Worm (Caenorhabditis elegans): Measurements from ENCODE around the gene str-47.

The str-47 gene

ce11 chrV:7631732-7632131 lies 13.8 kb upstream of the str-47 start, which contains the start of gene srd-25:
srd-25 (plus strand) TSS chrV:7632032.
- TF ChIP-seq dao-5 (tag; optimal IDR thresholded peaks at IDR 0.05), result no peak
- TF ChIP-seq him-1 (tag; optimal IDR thresholded peaks at IDR 0.05), result no peak
- no peak for TF ChIP-seq W03F9.2 (tag; optimal IDR thresholded peaks at IDR 0.05)

DNA sequence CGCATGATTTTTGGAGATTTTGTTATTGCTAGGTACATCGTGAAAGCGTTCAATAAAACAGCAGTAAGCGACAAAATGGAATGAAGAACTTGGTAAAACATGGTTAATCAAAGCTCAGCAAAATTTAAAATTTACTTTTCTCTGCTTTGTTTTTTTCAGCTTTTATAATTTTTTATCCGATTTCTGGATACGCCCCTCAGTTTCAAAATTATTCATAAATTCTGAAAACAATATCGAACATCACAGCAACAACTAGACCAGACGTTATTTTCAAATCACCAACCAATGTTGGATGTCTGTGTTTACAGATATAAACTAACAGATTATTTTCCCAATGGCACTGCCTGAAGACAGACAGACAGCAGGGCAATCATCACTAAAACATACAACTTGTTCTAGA lies 10.9 kb upstream of the str-47 start, which contains the start of gene srd-31:
srd-31 (minus strand) TSS at position 101 of the 400 bp plus-strand sequence.
- TF ChIP-seq W03F9.2 (tag; optimal IDR thresholded peaks at IDR 0.05), result no peak
- TF ChIP-seq him-1 (tag; optimal IDR thresholded peaks at IDR 0.05), result no peak
- no peak for TF ChIP-seq dao-5 (tag; optimal IDR thresholded peaks at IDR 0.05)

DNA sequence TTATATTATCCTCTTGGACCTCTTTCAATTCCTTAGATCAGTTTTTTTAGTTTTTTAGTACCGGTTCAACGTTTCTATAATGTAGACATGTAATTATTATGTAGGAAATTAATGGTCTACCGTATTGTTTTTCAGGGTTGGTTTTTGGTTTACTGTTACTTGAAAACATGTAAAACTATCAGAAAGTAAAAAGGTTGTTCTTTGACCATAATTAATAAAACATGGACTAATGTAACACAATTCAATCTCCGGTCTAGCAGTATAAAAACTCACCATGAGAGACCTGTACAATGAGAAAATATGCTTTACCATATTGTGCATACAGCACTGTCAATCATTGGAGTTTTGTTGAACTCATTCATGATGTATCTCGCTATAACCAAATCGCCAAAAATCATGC lies 10.1 kb upstream of the str-47 start, which contains the start of gene srd-29:
srd-29 (plus strand) TSS at position 301 of the 400 bp plus-strand sequence.
- TF ChIP-seq dao-5 (tag; optimal IDR thresholded peaks at IDR 0.05) (no peak), W03F9.2 (tag; optimal IDR thresholded peaks at IDR 0.05) (no peak), him-1 (tag; optimal IDR thresholded peaks at IDR 0.05) (no peak)

- TF ChIP-seq him-1 (tag; optimal IDR thresholded peaks at IDR 0.05) (no peak), dao-5 (tag; optimal IDR thresholded peaks at IDR 0.05) (no peak), W03F9.2 (tag; optimal IDR thresholded peaks at IDR 0.05) (no peak)
Measured at ce11 chrV:7637801-7638200, 7.8 kb upstream of the str-47 start, which contains the start of gene clec-45. clec-45 (plus strand) TSS chrV:7638101.

ce11 chrV:7639356-7639755 lies 6.2 kb upstream of the str-47 start:
- no peak for TF ChIP-seq W03F9.2 (tag; optimal IDR thresholded peaks at IDR 0.05)
- no peak for TF ChIP-seq dao-5 (tag; optimal IDR thresholded peaks at IDR 0.05)
- no peak for TF ChIP-seq him-1 (tag; optimal IDR thresholded peaks at IDR 0.05)

DNA sequence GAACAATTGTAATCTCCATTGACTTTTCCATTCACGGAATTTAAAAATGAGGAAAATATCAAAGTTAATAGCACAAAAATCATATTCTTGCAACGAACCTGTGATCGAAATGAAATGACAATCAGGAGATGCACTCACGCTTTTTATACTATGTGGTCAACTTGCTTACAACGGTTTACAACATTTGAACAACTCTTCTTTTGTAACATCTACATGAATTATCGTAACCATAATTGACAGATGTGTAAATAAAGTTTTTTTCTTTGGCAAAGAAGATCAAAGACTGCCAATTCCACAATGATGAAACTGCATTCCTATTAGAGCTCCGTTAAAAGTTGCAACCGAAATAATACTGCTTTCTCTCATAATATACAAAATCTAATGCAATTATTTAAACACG lies 5.8 kb upstream of the str-47 start, which contains the start of gene F07C4.10:
F07C4.10 (minus strand) TSS at position 101 of the 400 bp plus-strand sequence.
- TF ChIP-seq W03F9.2 (tag; optimal IDR thresholded peaks at IDR 0.05), result no peak
- TF ChIP-seq dao-5 (tag; optimal IDR thresholded peaks at IDR 0.05), result no peak
- no peak for TF ChIP-seq him-1 (tag; optimal IDR thresholded peaks at IDR 0.05)

DNA sequence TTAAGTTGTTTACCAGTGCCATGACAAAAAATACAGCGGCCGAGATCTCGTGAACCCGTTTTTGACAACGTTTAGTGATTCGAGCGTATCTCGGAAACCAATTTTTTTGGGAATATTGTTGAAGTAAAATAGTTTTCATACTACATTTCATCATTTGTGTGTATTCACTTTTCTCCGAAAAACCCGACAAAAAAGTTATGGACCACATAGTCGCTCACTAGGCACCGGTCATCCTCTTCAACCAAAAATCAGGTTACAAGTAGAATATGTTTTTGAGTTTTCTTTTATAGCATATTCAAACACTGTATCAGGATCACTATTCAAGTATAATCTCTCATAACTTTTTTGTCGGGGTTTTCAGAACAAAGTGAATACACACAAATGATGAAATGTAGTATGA lies 3.8 kb upstream of the str-47 start:
- TF ChIP-seq him-1 (tag; optimal IDR thresholded peaks at IDR 0.05), result no peak
- no peak for TF ChIP-seq dao-5 (tag; optimal IDR thresholded peaks at IDR 0.05)
- TF ChIP-seq W03F9.2 (tag; optimal IDR thresholded peaks at IDR 0.05), result no peak

DNA sequence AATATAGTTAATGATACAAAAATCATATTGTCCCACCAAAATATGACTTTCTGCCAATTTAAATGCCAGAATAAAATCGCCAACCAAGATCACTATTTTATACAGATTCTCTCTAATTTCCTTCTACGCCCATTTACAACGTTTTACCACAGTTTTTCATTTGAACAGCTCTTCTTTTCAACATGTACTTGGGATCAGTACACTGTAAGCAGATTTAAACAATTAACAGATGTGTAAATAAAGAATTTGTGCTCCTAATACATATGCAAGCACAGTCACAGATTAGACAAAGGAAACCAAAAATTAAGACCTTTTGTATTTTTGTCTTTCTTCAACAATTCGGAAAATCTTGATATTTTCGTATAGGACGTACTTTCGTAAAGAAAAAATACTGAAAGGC lies 2.1 kb upstream of the str-47 start, which contains the start of gene F07C4.11:
F07C4.11 (minus strand) TSS at position 101 of the 400 bp plus-strand sequence.
- TF ChIP-seq W03F9.2 (tag; optimal IDR thresholded peaks at IDR 0.05), result no peak
- TF ChIP-seq him-1 (tag; optimal IDR thresholded peaks at IDR 0.05), result no peak
- no peak for TF ChIP-seq dao-5 (tag; optimal IDR thresholded peaks at IDR 0.05)

DNA sequence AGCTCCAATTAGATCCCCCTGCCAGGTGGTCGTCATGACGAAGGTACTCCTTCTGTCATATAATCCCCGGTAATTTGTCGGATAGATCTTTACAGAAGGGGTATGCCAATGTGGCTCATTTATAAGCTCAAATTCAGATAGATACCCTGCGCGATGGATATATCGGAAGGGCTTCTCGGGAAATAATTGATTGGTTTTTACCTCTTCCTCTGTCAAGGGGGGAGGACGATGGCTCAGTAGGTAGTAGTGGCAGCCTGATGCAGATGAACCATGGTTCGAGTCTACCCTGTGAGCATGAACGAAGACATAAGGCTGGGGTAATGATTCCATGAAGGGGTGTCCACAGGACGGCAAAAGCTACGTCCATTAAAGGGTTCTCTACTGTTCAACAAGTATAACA lies 1.6 kb downstream of the str-47 start:
- no peak for TF ChIP-seq him-1 (tag; optimal IDR thresholded peaks at IDR 0.05)
- no peak for TF ChIP-seq W03F9.2 (tag; optimal IDR thresholded peaks at IDR 0.05)
- TF ChIP-seq dao-5 (tag; optimal IDR thresholded peaks at IDR 0.05), result no peak

DNA sequence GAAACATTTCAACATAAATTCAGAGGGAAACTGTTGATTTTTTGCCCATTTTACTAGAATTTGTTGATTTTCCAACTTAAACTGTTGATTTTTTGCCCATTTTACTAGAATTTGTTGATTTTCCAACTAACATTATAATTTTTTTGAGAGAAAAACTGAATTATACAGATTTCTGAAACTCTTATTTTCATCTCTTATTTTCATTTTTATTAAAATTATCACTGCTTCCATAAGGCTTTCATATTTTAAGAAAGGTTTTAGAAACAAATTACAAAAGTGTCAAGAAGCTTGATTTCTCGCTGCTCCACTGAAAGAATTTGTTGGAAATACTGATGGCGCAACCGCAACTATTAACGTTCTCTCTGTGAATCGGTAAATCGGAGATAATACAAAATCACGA lies 4.4 kb downstream of the str-47 start:
- TF ChIP-seq him-1 (tag; optimal IDR thresholded peaks at IDR 0.05), result no peak
- no peak for TF ChIP-seq dao-5 (tag; optimal IDR thresholded peaks at IDR 0.05)
- no peak for TF ChIP-seq W03F9.2 (tag; optimal IDR thresholded peaks at IDR 0.05)

DNA sequence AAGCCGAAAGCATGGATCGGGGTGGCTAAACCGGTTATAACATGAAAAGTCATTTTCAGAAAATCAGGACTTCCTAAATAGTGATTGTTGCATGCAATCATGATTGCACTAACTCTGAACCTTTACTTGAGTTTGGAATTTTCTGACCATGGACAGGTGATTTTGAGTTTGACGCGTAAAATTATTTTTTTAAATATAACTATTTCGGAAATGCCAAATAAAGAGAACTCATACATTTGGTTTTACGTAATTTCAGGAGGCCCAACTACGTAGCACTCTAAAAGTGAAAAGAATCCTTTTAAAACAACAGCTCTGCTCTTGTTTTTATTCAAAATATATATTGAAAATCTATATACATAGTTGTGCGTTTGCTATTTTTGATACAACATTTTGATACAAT lies 6.2 kb downstream of the str-47 start, which contains the start of gene srh-234:
srh-234 (minus strand) TSS at position 101 of the 400 bp plus-strand sequence.
- no peak for TF ChIP-seq dao-5 (tag; optimal IDR thresholded peaks at IDR 0.05)
- no peak for TF ChIP-seq W03F9.2 (tag; optimal IDR thresholded peaks at IDR 0.05)
- TF ChIP-seq him-1 (tag; optimal IDR thresholded peaks at IDR 0.05), result no peak

- TF ChIP-seq W03F9.2 (tag; optimal IDR thresholded peaks at IDR 0.05) (no peak), him-1 (tag; optimal IDR thresholded peaks at IDR 0.05) (no peak), dao-5 (tag; optimal IDR thresholded peaks at IDR 0.05) (no peak)
Measured at ce11 chrV:7653567-7653966, 8.0 kb downstream of the str-47 start, which contains the start of gene srh-200. srh-200 (minus strand) TSS chrV:7653667.

DNA sequence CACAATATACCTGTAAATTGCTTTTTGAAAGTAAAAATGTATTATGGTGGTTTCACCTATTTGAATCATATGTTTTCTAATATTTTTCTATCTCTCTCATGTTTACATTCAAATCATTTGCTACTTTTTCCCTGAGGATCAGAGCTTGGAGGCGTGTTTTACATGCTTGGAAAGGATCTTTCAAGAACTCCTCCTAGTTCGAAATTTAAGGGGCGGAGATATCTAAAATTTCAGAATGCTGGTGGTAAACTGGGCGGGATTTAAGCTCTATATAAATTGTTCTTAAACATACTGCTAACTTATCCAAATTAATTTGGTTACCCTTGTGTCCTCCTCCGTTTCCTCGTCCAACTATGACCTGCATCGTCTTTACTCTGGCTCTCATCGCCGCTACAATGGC lies 22.4 kb downstream of the str-47 start, which contains the start of gene C12D5.5:
C12D5.5 (plus strand) TSS at position 301 of the 400 bp plus-strand sequence.
- no peak for TF ChIP-seq him-1 (tag; optimal IDR thresholded peaks at IDR 0.05)
- TF ChIP-seq dao-5 (tag; optimal IDR thresholded peaks at IDR 0.05), result no peak
- TF ChIP-seq W03F9.2 (tag; optimal IDR thresholded peaks at IDR 0.05), result no peak

ce11 chrV:7672258-7672657 lies 26.7 kb downstream of the str-47 start, which contains the start of gene C12D5.4:
C12D5.4 (plus strand) TSS chrV:7672558.
- TF ChIP-seq him-1 (tag; optimal IDR thresholded peaks at IDR 0.05) (no peak), W03F9.2 (tag; optimal IDR thresholded peaks at IDR 0.05) (no peak), dao-5 (tag; optimal IDR thresholded peaks at IDR 0.05) (no peak)

DNA sequence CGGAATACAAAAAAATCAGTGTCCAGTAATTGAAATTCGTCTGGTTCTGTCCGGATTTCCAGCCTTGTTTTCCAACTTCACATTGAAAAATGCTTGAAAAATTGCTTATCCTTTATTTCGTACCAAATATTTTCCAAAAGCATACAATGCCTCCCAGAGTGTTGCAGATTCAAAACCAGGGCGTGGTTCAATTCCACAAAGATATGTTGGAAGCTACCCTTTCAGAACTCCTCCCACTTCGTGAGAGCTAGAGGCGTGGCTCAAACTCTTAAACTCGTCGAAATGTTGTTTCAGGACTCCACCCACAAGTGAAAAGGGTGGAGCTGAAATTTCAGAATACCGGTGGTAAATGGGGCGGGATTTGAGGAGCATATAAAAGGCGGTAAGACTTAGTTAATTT lies 30.4 kb downstream of the str-47 start, which contains the start of gene C12D5.3:
C12D5.3 (plus strand) TSS at position 301 of the 400 bp plus-strand sequence.
- TF ChIP-seq him-1 (tag; optimal IDR thresholded peaks at IDR 0.05) (no peak), dao-5 (tag; optimal IDR thresholded peaks at IDR 0.05) (no peak), W03F9.2 (tag; optimal IDR thresholded peaks at IDR 0.05) (no peak)
